Fruit fly (Drosophila melanogaster) whole organism, embryonic: ENCODE measurements around the gene PCNA2.

Source experiments
- Abd-B ChIP-seq: fragments of 200-800 bp; sonication (Bioruptor generic); optimal IDR thresholded peaks from 2 replicates; lab custom pipeline; 2018; ENCODE audit warnings: missing biosample characterization, mild to moderate bottlenecking, missing genetic modification characterization, moderate library complexity
- BtbVII ChIP-seq: fragments of 200-800 bp; sonication (Bioruptor generic); optimal IDR thresholded peaks from 3 replicates; lab custom pipeline; 2017; ENCODE audit warnings: missing biosample characterization, mild to moderate bottlenecking, missing genetic modification characterization
- CG12659 ChIP-seq: fragments of 200-800 bp; sonication (Bioruptor generic); optimal IDR thresholded peaks from 3 replicates; lab custom pipeline; 2017; ENCODE audit warnings: mild to moderate bottlenecking, missing biosample characterization, missing genetic modification reagents, missing genetic modification characterization
- CG12769 ChIP-seq: fragments of 200-800 bp; sonication (Bioruptor generic); optimal IDR thresholded peaks from 2 replicates; lab custom pipeline; 2019; ENCODE audit warnings: missing biosample characterization, mild to moderate bottlenecking, missing genetic modification characterization, moderate library complexity
- CG13287 ChIP-seq: fragments of 200-800 bp; sonication (Bioruptor generic); IDR thresholded peaks from 2 replicates; pipeline ENCODE4 v1.3.6; 2022; ENCODE audit warnings: missing biosample characterization, missing genetic modification characterization; ENCODE audit not compliant: partially characterized antibody
- CG13894 ChIP-seq: fragments of 200-800 bp; sonication (Bioruptor generic); optimal IDR thresholded peaks from 3 replicates; lab custom pipeline; 2018; ENCODE audit warnings: missing biosample characterization, mild to moderate bottlenecking, missing genetic modification characterization, moderate library complexity
- CG14441 ChIP-seq: fragments of 200-800 bp; sonication (Bioruptor generic); IDR thresholded peaks from 2 replicates; pipeline ENCODE4 v1.3.6; 2022; ENCODE audit warnings: missing biosample characterization, missing genetic modification characterization
- CG17328 ChIP-seq: fragments of 200-800 bp; sonication (Bioruptor generic); IDR thresholded peaks from 2 replicates; pipeline ENCODE4 v1.3.6; 2022; ENCODE audit warnings: missing biosample characterization, missing genetic modification characterization
- CG2678 ChIP-seq: fragments of 200-800 bp; sonication (Bioruptor generic); optimal IDR thresholded peaks from 3 replicates; lab custom pipeline; 2019; ENCODE audit warnings: missing biosample characterization, mild to moderate bottlenecking, missing genetic modification characterization, moderate library complexity
- CG31441 ChIP-seq: fragments of 200-800 bp; sonication (Bioruptor generic); IDR thresholded peaks from 2 replicates; pipeline ENCODE4 v1.3.6; 2022; ENCODE audit warnings: missing biosample characterization, missing genetic modification characterization
- CG32767 ChIP-seq: fragments of 200-800 bp; sonication (Bioruptor generic); IDR thresholded peaks from 2 replicates; pipeline ENCODE4 v1.3.6; 2022; ENCODE audit warnings: missing biosample characterization, missing genetic modification characterization
- CG3995 ChIP-seq: fragments of 200-800 bp; sonication (Bioruptor generic); optimal IDR thresholded peaks from 3 replicates; lab custom pipeline; 2016; ENCODE audit warnings: missing biosample characterization, missing genetic modification characterization
- CG4617 ChIP-seq: fragments of 200-800 bp; sonication (Bioruptor generic); optimal IDR thresholded peaks from 3 replicates; lab custom pipeline; 2016; ENCODE audit warnings: missing biosample characterization, missing genetic modification characterization, borderline replicate concordance
- CG7963 ChIP-seq: fragments of 200-800 bp; sonication (Bioruptor generic); IDR thresholded peaks from 3 replicates; pipeline ENCODE4 v1.3.6; 2022; ENCODE audit warnings: missing biosample characterization, missing genetic modification characterization; ENCODE audit not compliant: partially characterized antibody
- CG9797 ChIP-seq: fragments of 200-800 bp; sonication (Bioruptor generic); optimal IDR thresholded peaks from 3 replicates; lab custom pipeline; 2018; ENCODE audit warnings: missing biosample characterization, mild to moderate bottlenecking, missing genetic modification characterization
- Dll ChIP-seq: fragments of 200-800 bp; sonication (Bioruptor generic); IDR thresholded peaks from 4 replicates; pipeline ENCODE4 v1.3.6; 2022; ENCODE audit warnings: missing biosample characterization, missing genetic modification characterization; ENCODE audit not compliant: partially characterized antibody
- E2f2 ChIP-seq: fragments of 200-800 bp; sonication (Bioruptor generic); IDR thresholded peaks from 2 replicates; pipeline ENCODE4 v1.3.6; 2022; ENCODE audit warnings: missing biosample characterization, missing genetic modification characterization
- Ets97D ChIP-seq: fragments of 200-800 bp; sonication (Bioruptor generic); optimal IDR thresholded peaks from 3 replicates; lab custom pipeline; 2016; ENCODE audit warnings: missing biosample characterization, missing genetic modification characterization
- Fer1 ChIP-seq: fragments of 200-800 bp; sonication (Bioruptor generic); optimal IDR thresholded peaks from 2 replicates; lab custom pipeline; 2017; ENCODE audit warnings: missing biosample characterization, mild to moderate bottlenecking, missing genetic modification characterization
- HmgD ChIP-seq: fragments of 200-800 bp; sonication (Bioruptor generic); optimal IDR thresholded peaks from 3 replicates; lab custom pipeline; 2016; ENCODE audit warnings: missing biosample characterization, missing genetic modification characterization
- Jarid2 ChIP-seq: fragments of 200-800 bp; sonication (Bioruptor generic); optimal IDR thresholded peaks from 3 replicates; lab custom pipeline; 2017; ENCODE audit warnings: mild to moderate bottlenecking, missing biosample characterization, missing genetic modification reagents, missing genetic modification characterization
- MBD-R2 ChIP-seq: fragments of 200-800 bp; sonication (Bioruptor generic); IDR thresholded peaks from 2 replicates; pipeline ENCODE4 v1.3.6; 2022; ENCODE audit warnings: missing biosample characterization, missing genetic modification characterization
- MESR4 ChIP-seq: fragments of 200-800 bp; sonication (Bioruptor generic); optimal IDR thresholded peaks from 2 replicates; lab custom pipeline; 2018; ENCODE audit warnings: missing biosample characterization, mild to moderate bottlenecking, missing genetic modification characterization, moderate library complexity
- Max ChIP-seq: fragments of 200-800 bp; sonication (Bioruptor generic); optimal IDR thresholded peaks from 2 replicates; lab custom pipeline; 2016; ENCODE audit warnings: missing biosample characterization, mild to moderate bottlenecking, missing genetic modification characterization
- Med ChIP-seq: fragments of 200-800 bp; sonication (Bioruptor generic); peaks from one replicate; lab custom pipeline; 2016; ENCODE audit warnings: missing biosample characterization, missing genetic modification characterization, mild to moderate bottlenecking, inconsistent platforms, moderate library complexity
- NfI ChIP-seq: fragments of 200-800 bp; sonication (Bioruptor generic); optimal IDR thresholded peaks from 3 replicates; lab custom pipeline; 2018; ENCODE audit warnings: missing biosample characterization, mild to moderate bottlenecking, missing genetic modification characterization, moderate library complexity
- Opbp ChIP-seq: fragments of 200-800 bp; sonication (Bioruptor generic); IDR thresholded peaks from 3 replicates; pipeline ENCODE4 v1.3.6; 2022; ENCODE audit warnings: missing biosample characterization, missing genetic modification characterization; ENCODE audit not compliant: partially characterized antibody
- amos ChIP-seq: fragments of 200-800 bp; sonication (Bioruptor generic); IDR thresholded peaks from 2 replicates; pipeline ENCODE4 v1.3.6; 2022; ENCODE audit warnings: missing biosample characterization, missing genetic modification characterization; ENCODE audit not compliant: partially characterized antibody
- bbx ChIP-seq: fragments of 200-800 bp; sonication (Bioruptor generic); IDR thresholded peaks from 2 replicates; pipeline ENCODE4 v1.3.6; 2022; ENCODE audit warnings: missing biosample characterization, missing genetic modification characterization; ENCODE audit not compliant: partially characterized antibody
- bsh ChIP-seq, 2 experiments: fragments of 200-800 bp; sonication (Bioruptor generic); optimal IDR thresholded peaks; 2 replicates each; lab custom pipeline; 2017 to 2018; ENCODE audit warnings: mild to moderate bottlenecking in 2 of 2, missing biosample characterization in 2 of 2, missing genetic modification characterization in 2 of 2, moderate library complexity in 1 of 2
- chm ChIP-seq: fragments of 200-800 bp; sonication (Bioruptor generic); IDR thresholded peaks from 2 replicates; pipeline ENCODE4 v1.3.6; 2022; ENCODE audit warnings: missing biosample characterization, missing genetic modification characterization
- gfzf ChIP-seq: fragments of 200-800 bp; sonication (Bioruptor generic); optimal IDR thresholded peaks from 2 replicates; lab custom pipeline; 2016; ENCODE audit warnings: missing biosample characterization, mild to moderate bottlenecking, missing genetic modification characterization, moderate library complexity
- grau ChIP-seq: fragments of 200-800 bp; optimal IDR thresholded peaks from 3 replicates; lab custom pipeline; 2019; ENCODE audit warnings: missing biosample characterization, mild to moderate bottlenecking, missing genetic modification characterization, moderate library complexity
- hth ChIP-seq: fragments of >200 bp; optimal IDR thresholded peaks from 2 replicates; lab custom pipeline; 2017; ENCODE audit warnings: inconsistent platforms
- inv ChIP-seq: fragments of 200-800 bp; sonication (Bioruptor generic); IDR thresholded peaks from 2 replicates; pipeline ENCODE4 v1.3.6; 2022; ENCODE audit warnings: missing biosample characterization, missing genetic modification characterization; ENCODE audit not compliant: partially characterized antibody
- lilli ChIP-seq: fragments of 200-800 bp; sonication (Bioruptor generic); optimal IDR thresholded peaks from 3 replicates; lab custom pipeline; 2016; ENCODE audit warnings: missing biosample characterization, missing genetic modification characterization
- lmd ChIP-seq: fragments of 200-800 bp; sonication (Bioruptor generic); IDR thresholded peaks from 2 replicates; pipeline ENCODE4 v1.3.6; 2022; ENCODE audit warnings: missing biosample characterization, missing genetic modification characterization
- nerfin-1 ChIP-seq: fragments of 200-800 bp; sonication (Bioruptor generic); optimal IDR thresholded peaks from 3 replicates; lab custom pipeline; 2019; ENCODE audit warnings: missing biosample characterization, mild to moderate bottlenecking, missing genetic modification characterization, moderate library complexity
- nerfin-2 ChIP-seq: fragments of 200-800 bp; sonication (Bioruptor generic); IDR thresholded peaks from 2 replicates; pipeline ENCODE4 v1.3.6; 2022; ENCODE audit warnings: missing biosample characterization, missing genetic modification characterization; ENCODE audit not compliant: partially characterized antibody
- nmo ChIP-seq: fragments of 200-800 bp; sonication (Bioruptor generic); optimal IDR thresholded peaks from 2 replicates; lab custom pipeline; 2018; ENCODE audit warnings: missing biosample characterization, mild to moderate bottlenecking, missing genetic modification characterization, moderate library complexity
- pho ChIP-seq: fragments of 200-800 bp; sonication (Bioruptor generic); optimal IDR thresholded peaks from 2 replicates; lab custom pipeline; 2016; ENCODE audit warnings: missing biosample characterization, missing genetic modification characterization
- pnt ChIP-seq: fragments of 200-800 bp; sonication (Bioruptor generic); optimal IDR thresholded peaks from 3 replicates; lab custom pipeline; 2016; ENCODE audit warnings: missing biosample characterization, missing genetic modification characterization
- run ChIP-seq: fragments of 200-800 bp; sonication (Bioruptor generic); optimal IDR thresholded peaks from 3 replicates; lab custom pipeline; 2018; ENCODE audit warnings: missing biosample characterization, mild to moderate bottlenecking, missing genetic modification characterization
- sd ChIP-seq: fragments of 200-800 bp; sonication (Bioruptor generic); optimal IDR thresholded peaks from 3 replicates; lab custom pipeline; 2018; ENCODE audit warnings: missing biosample characterization, mild to moderate bottlenecking, missing genetic modification characterization, moderate library complexity
- tap ChIP-seq: fragments of 200-800 bp; optimal IDR thresholded peaks from 3 replicates; lab custom pipeline; 2019; ENCODE audit warnings: missing biosample characterization, mild to moderate bottlenecking, missing genetic modification characterization, moderate library complexity
- unc-4 ChIP-seq: fragments of 200-800 bp; sonication (Bioruptor generic); IDR thresholded peaks from 2 replicates; pipeline ENCODE4 v1.3.6; 2022; ENCODE audit warnings: missing biosample characterization, missing genetic modification characterization; ENCODE audit not compliant: partially characterized antibody
- vnd ChIP-seq: fragments of 200-800 bp; sonication (Bioruptor generic); IDR thresholded peaks from 3 replicates; pipeline ENCODE4 v1.3.6; 2022; ENCODE audit warnings: missing biosample characterization, missing genetic modification characterization; ENCODE audit not compliant: partially characterized antibody
- vvl ChIP-seq: fragments of 200-800 bp; sonication (Bioruptor generic); IDR thresholded peaks from 2 replicates; pipeline ENCODE4 v1.3.6; 2022; ENCODE audit warnings: missing biosample characterization, missing genetic modification characterization

Gene PCNA2

dm6 chr2L:19542268-19542773, 41.5 kb downstream of the PCNA2 start (continued):
- TF ChIP-seq CG2678 (tag; lab: Kevin White, UChicago) (peak; percentile 8), gfzf (GFP tag; lab: Kevin White, UChicago) (peak; percentile 45), bbx (GFP tag; lab: Robert Waterston, UW) (peak; percentile 88), amos (peak; percentile 79; the same call in 1 of the 2 replicates), HmgD (GFP tag; lab: Kevin White, UChicago) (peak; percentile 38), inv (peak; percentile 73), sd (peak; percentile 50), nerfin-1 (peak; percentile 63), MESR4 (peak; percentile 82), grau (peak; percentile 6), run (no peak), hth (no peak), lilli (no peak), unc-4 (peak; percentile 91), CG7963 (peak; percentile 90), vvl (GFP tag; lab: Robert Waterston, UW) (peak; percentile 22; the same call in 1 of the 2 replicates), MBD-R2 (GFP tag; lab: Robert Waterston, UW) (peak; percentile 71), nmo (GFP tag; lab: Kevin White, UChicago) (peak; percentile 19), vnd (GFP tag; lab: Robert Waterston, UW) (peak; percentile 91), Med (peak; percentile 59), Fer1 (GFP tag; lab: Kevin White, UChicago) (peak; percentile 26), chm (0 out of 2 replicates have a peak, but pooled peaks have one; percentile 11), CG12769 (tag; lab: Kevin White, UChicago) (peak; percentile 33), CG13287 (GFP tag; lab: Robert Waterston, UW) (peak; percentile 96), NfI (no peak), bsh (GFP tag; optimal IDR thresholded peaks at IDR 0.05; lab: Kevin White, UChicago) (peak in 1 of 2 experiments; percentile 12), Ets97D (GFP tag; lab: Kevin White, UChicago) (peak; percentile 10), CG9797 (GFP tag; lab: Kevin White, UChicago) (peak; percentile 7), CG3995 (GFP tag; lab: Kevin White, UChicago) (peak; percentile 99), Opbp (GFP tag; lab: Robert Waterston, UW) (peak; percentile 83; the same call in 2 of the 3 replicates), CG32767 (GFP tag; lab: Robert Waterston, UW) (0 out of 2 replicates have a peak, but pooled peaks have one; percentile 15), CG12659 (GFP tag; lab: Kevin White, UChicago) (peak; percentile 77), CG17328 (GFP tag; lab: Robert Waterston, UW) (no peak), CG31441 (GFP tag; lab: Robert Waterston, UW) (peak; percentile 62), Dll (peak; percentile 90), Abd-B (GFP tag; lab: Kevin White, UChicago) (peak; percentile 46), pho (GFP tag; lab: Kevin White, UChicago) (no peak), BtbVII (GFP tag; lab: Kevin White, UChicago) (peak; percentile 18), CG4617 (GFP tag; lab: Kevin White, UChicago) (peak; percentile 2), lmd (no peak), E2f2 (GFP tag; lab: Robert Waterston, UW) (peak; percentile 67), CG13894 (tag; lab: Kevin White, UChicago) (peak; percentile 28), Max (GFP tag; lab: Kevin White, UChicago) (no peak), CG14441 (GFP tag; lab: Robert Waterston, UW) (no peak), Jarid2 (GFP tag; lab: Kevin White, UChicago) (peak; percentile 1), pnt (GFP tag; lab: Kevin White, UChicago) (no peak), nerfin-2 (GFP tag; lab: Robert Waterston, UW) (peak; percentile 95), tap (tag; lab: Kevin White, UChicago) (no peak)
